Worm (Caenorhabditis elegans) whole organism, mixed stage, embryonic: Measurements from ENCODE around the gene R02D5.7.
A peak's percentile ranks its signal among the peaks of the same experiment; 100 is the strongest.

ENCODE experiments used
- M03D4.4 ChIP-seq: sonication (generic microtip); optimal IDR thresholded peaks from 2 replicates; lab custom pipeline; 2017; ENCODE audit warnings: mild to moderate bottlenecking, missing genetic modification characterization, missing compliant biosample characterization
- bed-3 ChIP-seq: fragments of 200-800 bp; sonication (Bioruptor generic); optimal IDR thresholded peaks from 3 replicates; lab custom pipeline; 2018; ENCODE audit warnings: mild to moderate bottlenecking, missing genetic modification characterization, moderate library complexity, missing compliant biosample characterization
- blmp-1 ChIP-seq: fragments of 150-350 bp; optimal IDR thresholded peaks from 2 replicates; lab custom pipeline; 2014; ENCODE audit warnings: missing biosample characterization, missing genetic modification characterization
- ceh-39 ChIP-seq: fragments of 150-350 bp; optimal IDR thresholded peaks from 2 replicates; lab custom pipeline; 2014; ENCODE audit warnings: missing biosample characterization, missing genetic modification characterization
- ceh-43 ChIP-seq: fragments of 200-800 bp; sonication (Bioruptor generic); optimal IDR thresholded peaks from 2 replicates; lab custom pipeline; 2018; ENCODE audit warnings: mild to moderate bottlenecking, missing genetic modification characterization, moderate library complexity, missing compliant biosample characterization
- ceh-83 ChIP-seq: fragments of 200-800 bp; sonication (Bioruptor generic); optimal IDR thresholded peaks from 2 replicates; lab custom pipeline; 2018; ENCODE audit warnings: mild to moderate bottlenecking, missing genetic modification characterization, missing compliant biosample characterization
- ces-1 ChIP-seq: fragments of 150-350 bp; optimal IDR thresholded peaks from 2 replicates; lab custom pipeline; 2014; ENCODE audit warnings: missing biosample characterization, missing genetic modification reagents, missing genetic modification characterization
- cnd-1 ChIP-seq: fragments of 200-800 bp; sonication (Bioruptor generic); optimal IDR thresholded peaks from 2 replicates; lab custom pipeline; 2018; ENCODE audit warnings: mild to moderate bottlenecking, missing genetic modification characterization, missing compliant biosample characterization
- drap-1 ChIP-seq: fragments of 200-800 bp; sonication (Bioruptor generic); optimal IDR thresholded peaks from 3 replicates; lab custom pipeline; 2018; ENCODE audit warnings: mild to moderate bottlenecking, missing genetic modification characterization, missing compliant biosample characterization
- elt-1 ChIP-seq: sonication (generic microtip); optimal IDR thresholded peaks from 2 replicates; lab custom pipeline; 2017; ENCODE audit warnings: missing genetic modification characterization, mild to moderate bottlenecking, missing compliant biosample characterization, antibody characterized with exemption, moderate library complexity, borderline replicate concordance; ENCODE audit not compliant: insufficient read depth
- elt-3 ChIP-seq: fragments of 150-350 bp; optimal IDR thresholded peaks from 2 replicates; lab custom pipeline; 2014; ENCODE audit warnings: missing biosample characterization, missing genetic modification characterization
- hlh-1 ChIP-seq: fragments of 150-350 bp; optimal IDR thresholded peaks from 2 replicates; lab custom pipeline; 2014; ENCODE audit warnings: missing biosample characterization, missing genetic modification reagents, missing genetic modification characterization
- lin-13 ChIP-seq: fragments of 150-350 bp; optimal IDR thresholded peaks from 2 replicates; lab custom pipeline; 2014; ENCODE audit warnings: missing biosample characterization, missing genetic modification characterization
- lin-32 ChIP-seq: fragments of 200-800 bp; sonication (Bioruptor generic); optimal IDR thresholded peaks from 2 replicates; lab custom pipeline; 2018; ENCODE audit warnings: mild to moderate bottlenecking, missing genetic modification characterization, missing compliant biosample characterization
- lsy-2 ChIP-seq: fragments of 150-350 bp; optimal IDR thresholded peaks from 2 replicates; lab custom pipeline; 2014; ENCODE audit warnings: missing biosample characterization, missing genetic modification characterization
- mab-5 ChIP-seq: fragments of 150-350 bp; optimal IDR thresholded peaks from 2 replicates; lab custom pipeline; 2014; ENCODE audit warnings: missing biosample characterization, missing genetic modification characterization
- mep-1 ChIP-seq: fragments of 150-350 bp; optimal IDR thresholded peaks from 2 replicates; lab custom pipeline; 2017; ENCODE audit warnings: missing biosample characterization, missing genetic modification reagents, missing genetic modification characterization, inconsistent platforms
- mls-2 ChIP-seq: sonication (generic microtip); optimal IDR thresholded peaks from 2 replicates; lab custom pipeline; 2016; ENCODE audit warnings: mild to moderate bottlenecking, missing genetic modification characterization, moderate library complexity, missing compliant biosample characterization
- nhr-12 ChIP-seq: fragments of 150-350 bp; optimal IDR thresholded peaks from 2 replicates; lab custom pipeline; 2014; ENCODE audit warnings: missing biosample characterization, missing genetic modification characterization
- nhr-2 ChIP-seq: fragments of 150-350 bp; optimal IDR thresholded peaks from 2 replicates; lab custom pipeline; 2014; ENCODE audit warnings: missing biosample characterization, missing genetic modification characterization
- nhr-237 ChIP-seq: fragments of 150-350 bp; optimal IDR thresholded peaks from 2 replicates; lab custom pipeline; 2014; ENCODE audit warnings: missing biosample characterization, missing genetic modification characterization
- nhr-28 ChIP-seq: fragments of 150-350 bp; optimal IDR thresholded peaks from 2 replicates; lab custom pipeline; 2014; ENCODE audit warnings: missing biosample characterization, missing genetic modification characterization
- snpc-4 ChIP-seq: fragments of 150-350 bp; optimal IDR thresholded peaks from 2 replicates; lab custom pipeline; 2014; ENCODE audit warnings: missing biosample characterization, missing genetic modification characterization
- sptf-1 ChIP-seq: sonication (generic microtip); optimal IDR thresholded peaks from 2 replicates; lab custom pipeline; 2017; ENCODE audit warnings: mild to moderate bottlenecking, missing genetic modification characterization, moderate library complexity, missing compliant biosample characterization
- tbx-8 ChIP-seq: fragments of 200-800 bp; sonication (Bioruptor generic); optimal IDR thresholded peaks from 2 replicates; lab custom pipeline; 2018; ENCODE audit warnings: mild to moderate bottlenecking, missing genetic modification characterization, moderate library complexity, missing compliant biosample characterization
- unc-120 ChIP-seq: sonication (generic microtip); optimal IDR thresholded peaks from 2 replicates; lab custom pipeline; 2017; ENCODE audit warnings: missing genetic modification characterization, missing compliant biosample characterization; ENCODE audit not compliant: poor library complexity, severe bottlenecking
- unc-62 ChIP-seq: fragments of 150-350 bp; optimal IDR thresholded peaks from 2 replicates; lab custom pipeline; 2014; ENCODE audit warnings: missing biosample characterization, missing genetic modification reagents, missing genetic modification characterization
- zip-8 ChIP-seq: fragments of 150-350 bp; optimal IDR thresholded peaks from 2 replicates; lab custom pipeline; 2014; ENCODE audit warnings: missing biosample characterization, missing genetic modification characterization
- ztf-11 ChIP-seq: fragments of 150-350 bp; optimal IDR thresholded peaks from 2 replicates; lab custom pipeline; 2014; ENCODE audit warnings: missing biosample characterization, missing genetic modification characterization

The R02D5.7 gene

DNA sequence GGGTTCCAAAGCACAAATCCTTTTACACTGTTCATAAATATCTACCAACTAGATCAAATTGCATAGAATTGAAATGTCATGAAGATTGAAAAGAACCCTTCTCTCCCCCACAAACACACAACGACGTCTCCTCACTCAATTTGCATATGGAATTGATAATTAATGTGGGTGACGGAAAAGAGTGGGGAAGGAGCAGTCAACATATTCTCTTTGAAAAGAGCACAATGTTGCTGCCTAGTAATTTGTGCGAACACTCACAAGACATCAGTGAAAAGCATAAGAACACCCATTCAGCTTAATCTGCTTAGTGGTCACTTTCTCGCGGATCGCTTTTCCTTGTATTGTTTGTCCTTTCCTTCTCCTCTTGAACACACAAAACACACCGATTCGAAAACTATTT is 15.1 kb upstream of the R02D5.7 start:
- TF ChIP-seq unc-62 (peak; percentile 27), drap-1 (GFP tag; lab: Kevin White, UChicago) (peak; percentile 51), ces-1 (GFP tag; lab: Kevin White, UChicago) (peak; percentile 86), mab-5 (no peak)
- TF ChIP-seq, all 35 proteins: peak for 3

DNA sequence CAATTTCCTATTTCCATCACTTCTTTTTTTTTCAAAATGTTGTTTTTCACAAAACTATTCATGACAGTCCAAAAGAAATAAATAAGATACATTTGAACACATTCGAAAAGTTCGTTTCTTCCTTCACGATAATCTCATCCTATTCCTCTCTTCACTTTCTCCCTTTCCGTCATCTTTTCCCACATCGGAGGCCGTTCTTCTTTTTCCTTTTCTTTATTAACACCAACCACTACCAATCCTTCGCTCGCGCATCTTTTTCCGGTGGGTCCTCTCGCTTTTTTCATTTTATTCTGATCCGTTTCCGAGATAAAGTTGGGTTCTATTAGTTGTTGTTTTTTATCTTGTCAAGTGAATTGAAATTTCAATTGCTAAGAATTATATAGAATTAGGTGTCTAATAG is 14.2 kb upstream of the R02D5.7 start:
- TF ChIP-seq elt-1 (tag; lab: Kevin White, UChicago) (peak; percentile 25), blmp-1 (peak; percentile 89), nhr-237 (tag; lab: Kevin White, UChicago) (no peak)

DNA sequence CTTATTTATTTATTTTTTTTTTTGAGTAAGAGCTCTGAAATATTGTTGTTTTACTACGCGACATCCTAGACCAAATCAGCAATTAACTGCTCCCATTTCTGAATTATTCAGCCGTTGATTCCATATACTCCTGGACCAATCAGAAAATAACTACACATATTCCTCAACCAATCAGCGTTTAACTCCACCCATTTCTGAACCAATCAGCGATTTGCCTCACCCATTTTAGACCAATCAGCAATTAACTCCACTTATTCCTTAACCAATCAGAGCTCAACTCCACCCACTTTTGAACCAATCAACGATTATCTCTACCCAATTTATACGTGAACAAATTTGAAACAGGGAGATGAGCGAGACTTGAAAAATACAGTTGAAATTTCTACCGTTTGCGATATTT is 12.4 kb upstream of the R02D5.7 start:
- no peak for TF ChIP-seq ceh-83 (GFP tag; lab: Kevin White, UChicago)
- TF ChIP-seq ceh-43 (GFP tag; lab: Kevin White, UChicago) = no peak
- no peak for TF ChIP-seq mab-5
- TF ChIP-seq tbx-8 (GFP tag; lab: Kevin White, UChicago) = no peak
- TF ChIP-seq lin-32 (GFP tag; lab: Kevin White, UChicago) = no peak
- no peak for TF ChIP-seq mep-1 (tag; lab: Kevin White, UChicago)
- no peak for TF ChIP-seq elt-1 (tag; lab: Kevin White, UChicago)
- no peak for TF ChIP-seq lin-13 (tag; lab: Kevin White, UChicago)
- TF ChIP-seq lsy-2 (tag; lab: Kevin White, UChicago) = no peak
- TF ChIP-seq hlh-1 (tag; lab: Kevin White, UChicago) = no peak
- TF ChIP-seq ces-1 (GFP tag; lab: Kevin White, UChicago) = no peak
- TF ChIP-seq bed-3 (GFP tag; lab: Kevin White, UChicago) = no peak
- no peak for TF ChIP-seq drap-1 (GFP tag; lab: Kevin White, UChicago)
- no peak for TF ChIP-seq nhr-2
- TF ChIP-seq zip-8 (tag; lab: Kevin White, UChicago) = no peak
- no peak for TF ChIP-seq cnd-1 (tag; lab: Kevin White, UChicago)
- TF ChIP-seq, all 35 proteins: peak for 0

DNA sequence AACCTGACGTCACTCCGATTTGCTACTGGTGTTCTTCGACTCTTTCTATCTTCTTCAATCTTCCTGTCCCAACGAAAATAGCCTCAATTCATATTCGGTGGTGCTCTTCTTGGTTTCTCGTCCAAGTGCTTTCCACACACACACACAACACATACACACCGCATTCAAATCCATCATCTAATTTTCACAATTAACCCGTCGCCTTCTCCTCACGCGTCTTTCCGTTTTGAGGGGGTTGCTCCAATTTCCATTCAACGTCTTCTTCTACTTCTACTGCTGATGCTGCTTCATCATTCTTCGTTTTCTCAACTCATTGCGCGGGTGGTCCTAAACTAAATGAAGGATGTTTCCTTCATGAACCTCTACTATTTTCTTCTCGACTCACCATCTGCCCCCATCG is 9.8 kb upstream of the R02D5.7 start:
- peak; percentile 92 for TF ChIP-seq ces-1 (GFP tag; lab: Kevin White, UChicago)
- no peak for TF ChIP-seq hlh-1 (tag; lab: Kevin White, UChicago)
- TF ChIP-seq nhr-12 = no peak
- peak; percentile 2 for TF ChIP-seq sptf-1 (tag; lab: Kevin White, UChicago)
- TF ChIP-seq drap-1 (GFP tag; lab: Kevin White, UChicago) = peak; percentile 55
- TF ChIP-seq nhr-237 (tag; lab: Kevin White, UChicago) = no peak
- TF ChIP-seq mls-2 (tag; lab: Kevin White, UChicago) = no peak
- TF ChIP-seq blmp-1 = no peak
- TF ChIP-seq unc-120 (tag; lab: Kevin White, UChicago) = no peak
- no peak for TF ChIP-seq ztf-11 (tag; lab: Kevin White, UChicago)

DNA sequence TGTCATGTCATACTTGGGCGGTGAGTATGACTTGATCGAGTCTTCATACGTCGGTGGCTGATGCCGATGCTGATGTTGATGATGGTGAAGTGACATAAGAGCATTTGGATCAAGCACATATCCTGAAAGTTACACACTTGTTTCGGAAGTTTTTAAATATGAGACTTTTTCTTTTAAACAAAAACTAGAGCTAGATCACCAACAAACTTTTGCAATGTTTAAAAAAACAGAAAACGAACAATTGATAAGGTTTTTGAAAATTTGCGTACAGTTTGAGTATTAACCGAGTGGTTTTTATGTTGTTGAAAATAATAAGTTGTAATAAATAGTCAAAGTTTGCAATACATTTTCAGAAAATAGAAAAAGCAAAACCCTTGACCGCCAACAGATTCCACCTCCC is 3.3 kb upstream of the R02D5.7 start, which contains the start of gene R02D5.4:
Gene R02D5.4 (minus strand): TSS at position 101 of the 400 bp plus-strand sequence.
- no peak for TF ChIP-seq ceh-83 (GFP tag; lab: Kevin White, UChicago)
- no peak for TF ChIP-seq lsy-2 (tag; lab: Kevin White, UChicago)
- TF ChIP-seq mls-2 (tag; lab: Kevin White, UChicago) = no peak
- TF ChIP-seq snpc-4 (tag; lab: Kevin White, UChicago) = no peak
- no peak for TF ChIP-seq mep-1 (tag; lab: Kevin White, UChicago)
- TF ChIP-seq unc-120 (tag; lab: Kevin White, UChicago) = no peak
- TF ChIP-seq elt-3 (tag; lab: Kevin White, UChicago) = no peak
- TF ChIP-seq ztf-11 (tag; lab: Kevin White, UChicago) = no peak
- TF ChIP-seq ceh-39 = no peak
- no peak for TF ChIP-seq zip-8 (tag; lab: Kevin White, UChicago)
- TF ChIP-seq lin-13 (tag; lab: Kevin White, UChicago) = no peak

DNA sequence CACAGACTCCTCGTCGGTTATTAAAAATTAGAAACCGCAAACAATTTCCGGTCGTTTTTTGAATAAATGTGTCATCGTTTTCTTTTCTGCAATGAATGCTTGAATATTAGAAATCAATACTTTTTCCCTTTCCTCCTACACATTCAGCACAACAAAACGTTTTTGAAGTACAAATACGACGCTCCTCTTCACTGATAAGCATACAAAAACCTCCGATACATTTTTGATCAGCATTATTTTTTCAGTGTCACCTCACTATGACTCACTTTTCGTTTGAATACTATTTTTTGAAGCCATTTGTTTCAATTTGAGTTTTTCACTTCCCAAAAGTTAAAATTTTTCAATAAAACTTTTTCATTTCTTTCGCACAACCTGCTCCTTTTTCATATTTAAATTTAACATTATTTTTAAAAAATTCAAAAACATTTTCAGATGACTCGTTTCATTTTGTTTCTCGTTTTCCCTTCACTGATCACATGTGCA is 1.5 kb upstream of the R02D5.7 start, which contains the start of gene R02D5.3:
Gene R02D5.3 (plus strand): TSS at position 433 of the 483 bp plus-strand sequence.
- no peak for TF ChIP-seq M03D4.4 (tag; lab: Kevin White, UChicago)
- TF ChIP-seq ztf-11 (tag; lab: Kevin White, UChicago) = no peak
- no peak for TF ChIP-seq nhr-28 (tag; lab: Kevin White, UChicago)
- TF ChIP-seq lin-13 (tag; lab: Kevin White, UChicago) = no peak
- no peak for TF ChIP-seq unc-62
- no peak for TF ChIP-seq ceh-83 (GFP tag; lab: Kevin White, UChicago)
